Fruit fly (Drosophila melanogaster): ENCODE results near the gene emei.

The emei gene

DNA sequence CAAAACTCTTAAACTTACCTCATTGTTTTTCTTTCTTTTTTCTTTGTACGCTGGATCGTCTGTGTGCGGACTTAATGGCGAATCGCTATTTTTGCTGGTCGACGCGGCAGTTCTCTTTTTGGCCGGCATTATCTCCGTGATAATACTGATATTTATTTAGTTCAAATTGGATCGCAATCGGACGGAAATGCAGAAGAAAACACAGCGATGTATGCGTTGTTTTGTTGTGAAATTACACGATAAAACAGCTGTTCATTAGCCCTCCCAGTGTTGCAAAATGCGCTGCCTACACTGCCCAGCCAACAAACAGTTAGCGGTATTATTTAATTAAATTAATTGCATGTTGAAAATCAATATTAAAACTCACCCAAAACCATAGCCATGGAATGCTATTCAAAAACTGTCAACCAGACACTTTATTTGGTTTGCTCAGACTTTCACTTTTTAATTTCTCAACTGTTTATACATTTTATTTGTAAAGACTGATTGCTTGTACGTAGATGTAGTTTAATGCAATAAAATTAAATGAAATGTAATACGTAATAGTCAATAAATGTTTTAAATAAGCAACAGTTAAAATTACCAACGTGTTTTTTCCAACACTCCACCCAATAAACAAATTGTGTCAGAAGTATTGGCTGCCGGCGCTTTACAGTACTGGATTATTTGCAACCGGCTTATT is 11.4 kb upstream of the emei start, which contains the start of the genes Irbp18 and APP-BP1 (continued):
- peak; percentile 93 for TF ChIP-seq Chrac-16 (GFP tag; optimal IDR thresholded peaks at IDR 0.05)
- TF ChIP-seq Dll (GFP tag; IDR thresholded peaks at IDR 0.05; ENCODE audit: partially characterized antibody), result no peak
- peak; percentile 87 for TF ChIP-seq wdn (GFP tag; IDR thresholded peaks at IDR 0.05)
- peak; percentile 86 for TF ChIP-seq dm (GFP tag; optimal IDR thresholded peaks at IDR 0.05)
- TF ChIP-seq CG12744 (GFP tag; optimal IDR thresholded peaks at IDR 0.05), result peak; percentile 94
- peak; percentile 96 for TF ChIP-seq HLH54F (GFP tag; optimal IDR thresholded peaks at IDR 0.05)
- peak; percentile 58 for TF ChIP-seq run (tag; optimal IDR thresholded peaks at IDR 0.05)
- TF ChIP-seq Rx (GFP tag; IDR thresholded peaks at IDR 0.05), result peak; percentile 83
- TF ChIP-seq esg (GFP tag; conservative IDR thresholded peaks at IDR 0.05), result peak; percentile 83
- TF ChIP-seq bbx (GFP tag; IDR thresholded peaks at IDR 0.05; ENCODE audit: partially characterized antibody), result peak; percentile 16; the same call in 1 of the 2 replicates
- TF ChIP-seq psq (GFP tag; optimal IDR thresholded peaks at IDR 0.05), result peak; percentile 86
- TF ChIP-seq CG8478 (optimal IDR thresholded peaks at IDR 0.05), result no peak
- TF ChIP-seq lmd (GFP tag; IDR thresholded peaks at IDR 0.05), result peak; percentile 86
- peak; percentile 97 for TF ChIP-seq CG2120 (GFP tag; optimal IDR thresholded peaks at IDR 0.05)
- TF ChIP-seq org-1 (GFP tag; optimal IDR thresholded peaks at IDR 0.05), result peak; percentile 91
- TF ChIP-seq gsb (GFP tag; IDR thresholded peaks at IDR 0.05), result peak; percentile 72
- no peak for TF ChIP-seq D (optimal IDR thresholded peaks at IDR 0.05)
- TF ChIP-seq D (GFP tag; optimal IDR thresholded peaks at IDR 0.05), result peak; percentile 92
- TF ChIP-seq nau (GFP tag; optimal IDR thresholded peaks at IDR 0.05), result peak; percentile 92
- peak; percentile 90 for TF ChIP-seq Fer3 (tag; optimal IDR thresholded peaks at IDR 0.05)
- peak; percentile 79 for TF ChIP-seq CG30020 (tag; optimal IDR thresholded peaks at IDR 0.05)
- peak; percentile 66 for TF ChIP-seq grn (GFP tag; optimal IDR thresholded peaks at IDR 0.05)
- TF ChIP-seq MBD-R2 (GFP tag; IDR thresholded peaks at IDR 0.05), result peak; percentile 72
- TF ChIP-seq E2f1 (GFP tag; IDR thresholded peaks at IDR 0.05), result peak; percentile 90
- no peak for TF ChIP-seq Hr39 (optimal IDR thresholded peaks at IDR 0.05)
- peak; percentile 89 for TF ChIP-seq CG4282 (GFP tag; optimal IDR thresholded peaks at IDR 0.05)
- peak; percentile 96 for TF ChIP-seq CG4424 (GFP tag; optimal IDR thresholded peaks at IDR 0.05)
- peak; percentile 91 for TF ChIP-seq CG11695 (GFP tag; IDR thresholded peaks at IDR 0.05)
- TF ChIP-seq CG3838 (GFP tag; optimal IDR thresholded peaks at IDR 0.05), result peak; percentile 84
- TF ChIP-seq wor (GFP tag; IDR thresholded peaks at IDR 0.05), result peak; percentile 73
- peak; percentile 68; the same call in 1 of the 2 replicates for TF ChIP-seq CG11085 (GFP tag; IDR thresholded peaks at IDR 0.05)
- peak in 1 of 2 experiments; percentile 54 for TF ChIP-seq Hr78 (GFP tag; optimal IDR thresholded peaks at IDR 0.05)
- peak; percentile 72 for TF ChIP-seq Adf1 (GFP tag; IDR thresholded peaks at IDR 0.05)
- TF ChIP-seq CG10979 (tag; optimal IDR thresholded peaks at IDR 0.05), result peak; percentile 90
- no peak for TF ChIP-seq tna (GFP tag; IDR thresholded peaks at IDR 0.05; ENCODE audit: partially characterized antibody)
- peak; percentile 92 for TF ChIP-seq tup (GFP tag; optimal IDR thresholded peaks at IDR 0.05)
- peak; percentile 95 for TF ChIP-seq NfI (GFP tag; optimal IDR thresholded peaks at IDR 0.05)
- TF ChIP-seq Asciz (GFP tag; optimal IDR thresholded peaks at IDR 0.05), result peak; percentile 89
- peak; percentile 87 for TF ChIP-seq CG6854 (GFP tag; optimal IDR thresholded peaks at IDR 0.05)
- TF ChIP-seq Nf-YB (GFP tag; optimal IDR thresholded peaks at IDR 0.05), result peak; percentile 78
- peak; percentile 90 for TF ChIP-seq CG12942 (GFP tag; optimal IDR thresholded peaks at IDR 0.05)
- peak; percentile 91 for TF ChIP-seq CG4328 (GFP tag; optimal IDR thresholded peaks at IDR 0.05)
- TF ChIP-seq CG6683 (GFP tag; optimal IDR thresholded peaks at IDR 0.05), result peak; percentile 88
- peak; percentile 87 for TF ChIP-seq nerfin-1 (tag; optimal IDR thresholded peaks at IDR 0.05)
- peak; percentile 72 for TF ChIP-seq exex (tag; optimal IDR thresholded peaks at IDR 0.05)
- TF ChIP-seq sr (GFP tag; IDR thresholded peaks at IDR 0.05), result 0 out of 3 replicates have a peak, but pooled peaks have one; percentile 25
- TF ChIP-seq pum (GFP tag; optimal IDR thresholded peaks at IDR 0.05), result peak; percentile 93
- TF ChIP-seq CG6765 (GFP tag; optimal IDR thresholded peaks at IDR 0.05), result peak; percentile 88
- TF ChIP-seq vnd (GFP tag; IDR thresholded peaks at IDR 0.05; ENCODE audit: partially characterized antibody), result no peak
- peak; percentile 88 for TF ChIP-seq CG33213 (GFP tag; optimal IDR thresholded peaks at IDR 0.05)
